Fruit fly (Drosophila melanogaster) whole organism, prepupa: Measurements from ENCODE around the gene Cyp6a16.

ENCODE experiments used
- CG10669 ChIP-seq: fragments of 200-800 bp; sonication (Bioruptor generic); optimal IDR thresholded peaks from 3 replicates; lab custom pipeline; 2018; ENCODE audit warnings: missing biosample characterization, mild to moderate bottlenecking, missing genetic modification characterization, moderate library complexity
- CG11294 ChIP-seq: fragments of 200-800 bp; sonication (Bioruptor generic); IDR thresholded peaks from 2 replicates; pipeline ENCODE4 v1.3.6; 2022; ENCODE audit warnings: missing biosample characterization, missing genetic modification characterization
- CG11762 ChIP-seq: fragments of 200-800 bp; sonication (Bioruptor generic); optimal IDR thresholded peaks from 3 replicates; lab custom pipeline; 2016; ENCODE audit warnings: missing biosample characterization, missing genetic modification characterization; ENCODE audit not compliant: insufficient read depth
- CG11902 ChIP-seq: fragments of 200-800 bp; sonication (Bioruptor generic); optimal IDR thresholded peaks from 3 replicates; lab custom pipeline; 2016; ENCODE audit warnings: missing biosample characterization, missing genetic modification characterization
- CG15336 ChIP-seq: fragments of 200-800 bp; sonication (Bioruptor generic); IDR thresholded peaks from 2 replicates; pipeline ENCODE4 v1.3.6; 2022; ENCODE audit warnings: missing biosample characterization, missing genetic modification characterization
- CG1621 ChIP-seq: fragments of 200-800 bp; sonication (Bioruptor generic); optimal IDR thresholded peaks from 3 replicates; lab custom pipeline; 2018; ENCODE audit warnings: missing biosample characterization, mild to moderate bottlenecking, missing genetic modification characterization
- CG16779 ChIP-seq: fragments of 200-800 bp; sonication (Bioruptor generic); optimal IDR thresholded peaks from 3 replicates; lab custom pipeline; 2017; ENCODE audit warnings: missing biosample characterization, mild to moderate bottlenecking, missing genetic modification characterization
- CG3032 ChIP-seq: fragments of 200-800 bp; optimal IDR thresholded peaks from 2 replicates; lab custom pipeline; 2019; ENCODE audit warnings: missing biosample characterization, mild to moderate bottlenecking, missing genetic modification characterization, moderate library complexity
- CG31627 ChIP-seq: fragments of 200-800 bp; sonication (Bioruptor generic); optimal IDR thresholded peaks from 3 replicates; lab custom pipeline; 2016; ENCODE audit warnings: missing biosample characterization, missing genetic modification characterization
- CG32006 ChIP-seq: fragments of 200-800 bp; sonication (Bioruptor generic); optimal IDR thresholded peaks from 3 replicates; lab custom pipeline; 2017; ENCODE audit warnings: missing biosample characterization, mild to moderate bottlenecking, missing genetic modification characterization
- CG34406 ChIP-seq: fragments of 200-800 bp; sonication (Bioruptor generic); optimal IDR thresholded peaks from 3 replicates; lab custom pipeline; 2016; ENCODE audit warnings: missing biosample characterization, missing genetic modification characterization
- CG3919 ChIP-seq: fragments of 200-800 bp; sonication (Bioruptor generic); optimal IDR thresholded peaks from 3 replicates; lab custom pipeline; 2016; ENCODE audit warnings: missing biosample characterization, missing genetic modification characterization
- CG4318 ChIP-seq: fragments of 200-800 bp; sonication (Bioruptor generic); optimal IDR thresholded peaks from 3 replicates; lab custom pipeline; 2017; ENCODE audit warnings: missing biosample characterization, mild to moderate bottlenecking, missing genetic modification characterization
- CG6163 ChIP-seq: fragments of 200-800 bp; sonication (Bioruptor generic); IDR thresholded peaks from 3 replicates; pipeline ENCODE4 v1.3.6; 2022; ENCODE audit warnings: missing biosample characterization, missing genetic modification characterization
- CG6276 ChIP-seq: fragments of 200-800 bp; sonication (Bioruptor generic); optimal IDR thresholded peaks from 2 replicates; lab custom pipeline; 2017; ENCODE audit warnings: missing biosample characterization, mild to moderate bottlenecking, missing genetic modification characterization
- CG6792 ChIP-seq: fragments of 200-800 bp; sonication (Bioruptor generic); optimal IDR thresholded peaks from 3 replicates; lab custom pipeline; 2016; ENCODE audit warnings: missing biosample characterization, missing genetic modification characterization
- CG6808 ChIP-seq: fragments of 200-800 bp; sonication (Bioruptor generic); optimal IDR thresholded peaks from 3 replicates; lab custom pipeline; 2017; ENCODE audit warnings: missing biosample characterization, missing genetic modification characterization, mild to moderate bottlenecking, moderate library complexity, missing genetic modification reagents
- CG6854 ChIP-seq: fragments of 200-800 bp; sonication (Bioruptor generic); optimal IDR thresholded peaks from 2 replicates; lab custom pipeline; 2017; ENCODE audit warnings: missing biosample characterization, mild to moderate bottlenecking, missing genetic modification characterization
- CG7368 ChIP-seq: fragments of 200-800 bp; sonication (Bioruptor generic); optimal IDR thresholded peaks from 3 replicates; lab custom pipeline; 2016; ENCODE audit warnings: missing biosample characterization, missing genetic modification characterization
- CG8119 ChIP-seq: fragments of 200-800 bp; sonication (Bioruptor generic); IDR thresholded peaks from 3 replicates; pipeline ENCODE4 v1.3.6; 2022; ENCODE audit warnings: missing biosample characterization, missing genetic modification characterization
- CG8319 ChIP-seq: fragments of 200-800 bp; sonication (Bioruptor generic); optimal IDR thresholded peaks from 3 replicates; lab custom pipeline; 2016; ENCODE audit warnings: missing biosample characterization, missing genetic modification characterization
- CG8632 ChIP-seq: fragments of 200-800 bp; sonication (Bioruptor generic); optimal IDR thresholded peaks from 3 replicates; lab custom pipeline; 2016; ENCODE audit warnings: missing biosample characterization, missing genetic modification characterization
- CG9139 ChIP-seq: fragments of 200-800 bp; sonication (Bioruptor generic); optimal IDR thresholded peaks from 3 replicates; lab custom pipeline; 2017; ENCODE audit warnings: missing biosample characterization, mild to moderate bottlenecking, missing genetic modification characterization
- Eip75B ChIP-seq: fragments of 200-800 bp; sonication (Bioruptor generic); optimal IDR thresholded peaks from 3 replicates; lab custom pipeline; 2016; ENCODE audit warnings: missing biosample characterization, missing genetic modification characterization
- Eip78C ChIP-seq: fragments of 200-800 bp; sonication (Bioruptor generic); peaks from one replicate; lab custom pipeline; 2016; ENCODE audit warnings: missing biosample characterization, missing genetic modification characterization
- Eip93F ChIP-seq: fragments of 200-800 bp; sonication (Bioruptor generic); optimal IDR thresholded peaks from 2 replicates; lab custom pipeline; 2016; ENCODE audit warnings: missing biosample characterization, mild to moderate bottlenecking, missing genetic modification characterization
- Ets21C ChIP-seq: fragments of 200-800 bp; sonication (Bioruptor generic); optimal IDR thresholded peaks from 3 replicates; lab custom pipeline; 2016; ENCODE audit warnings: missing biosample characterization, missing genetic modification characterization
- Ets96B ChIP-seq: fragments of 200-800 bp; optimal IDR thresholded peaks from 2 replicates; lab custom pipeline; 2019; ENCODE audit warnings: missing biosample characterization, mild to moderate bottlenecking, missing genetic modification characterization, moderate library complexity
- Gug ChIP-seq: fragments of 200-800 bp; sonication (Bioruptor generic); IDR thresholded peaks from 2 replicates; pipeline ENCODE4 v1.3.6; 2022; ENCODE audit warnings: missing biosample characterization, missing genetic modification characterization
- Hr38 ChIP-seq: sonication (Bioruptor generic); optimal IDR thresholded peaks from 2 replicates; lab custom pipeline; 2016; ENCODE audit warnings: missing biosample characterization, missing genetic modification characterization
- Hr39 ChIP-seq: fragments of 200-800 bp; sonication (Bioruptor generic); optimal IDR thresholded peaks from 2 replicates; lab custom pipeline; 2016; ENCODE audit warnings: missing biosample characterization, missing genetic modification characterization
- Hr4 ChIP-seq: fragments of 200-800 bp; sonication (Bioruptor generic); optimal IDR thresholded peaks from 3 replicates; lab custom pipeline; 2016; ENCODE audit warnings: missing biosample characterization, missing genetic modification characterization
- Lpt ChIP-seq: fragments of 200-800 bp; sonication (Bioruptor generic); optimal IDR thresholded peaks from 3 replicates; lab custom pipeline; 2016; ENCODE audit warnings: missing biosample characterization, missing genetic modification characterization
- OdsH ChIP-seq: fragments of 200-800 bp; sonication (Bioruptor generic); optimal IDR thresholded peaks from 3 replicates; lab custom pipeline; 2016; ENCODE audit warnings: missing biosample characterization, missing genetic modification characterization
- Smox ChIP-seq: fragments of 200-800 bp; sonication (Bioruptor generic); optimal IDR thresholded peaks from 3 replicates; lab custom pipeline; 2016; ENCODE audit warnings: missing biosample characterization, missing genetic modification characterization
- achi ChIP-seq: fragments of 200-800 bp; sonication (Bioruptor generic); optimal IDR thresholded peaks from 3 replicates; lab custom pipeline; 2016; ENCODE audit warnings: missing biosample characterization, missing genetic modification characterization
- acj6 ChIP-seq: fragments of 200-800 bp; sonication (Bioruptor generic); optimal IDR thresholded peaks from 3 replicates; lab custom pipeline; 2016; ENCODE audit warnings: missing biosample characterization, missing genetic modification characterization
- cyc ChIP-seq: fragments of 200-800 bp; sonication (Bioruptor generic); optimal IDR thresholded peaks from 3 replicates; lab custom pipeline; 2016; ENCODE audit warnings: missing biosample characterization, missing genetic modification characterization
- dac ChIP-seq: fragments of 200-800 bp; sonication (Bioruptor generic); optimal IDR thresholded peaks from 2 replicates; lab custom pipeline; 2017; ENCODE audit warnings: missing biosample characterization, mild to moderate bottlenecking, missing genetic modification characterization
- dsx ChIP-seq: fragments of 200-800 bp; optimal IDR thresholded peaks from 3 replicates; lab custom pipeline; 2019; ENCODE audit warnings: missing biosample characterization, mild to moderate bottlenecking, missing genetic modification characterization, moderate library complexity; ENCODE audit not compliant: poor library complexity, severe bottlenecking
- esn ChIP-seq: fragments of 200-800 bp; sonication (Bioruptor generic); optimal IDR thresholded peaks from 2 replicates; lab custom pipeline; 2016; ENCODE audit warnings: missing biosample characterization, mild to moderate bottlenecking, missing genetic modification characterization, moderate library complexity
- fd59A ChIP-seq: fragments of 200-800 bp; sonication (Bioruptor generic); optimal IDR thresholded peaks from 2 replicates; lab custom pipeline; 2017; ENCODE audit warnings: missing biosample characterization, mild to moderate bottlenecking, missing genetic modification characterization, missing genetic modification reagents
- fd85E ChIP-seq: fragments of 200-800 bp; sonication (Bioruptor generic); optimal IDR thresholded peaks from 3 replicates; lab custom pipeline; 2016; ENCODE audit warnings: missing biosample characterization, missing genetic modification characterization
- fkh ChIP-seq: fragments of 200-800 bp; sonication (Bioruptor generic); optimal IDR thresholded peaks from 3 replicates; lab custom pipeline; 2017; ENCODE audit warnings: missing biosample characterization, mild to moderate bottlenecking, missing genetic modification characterization, moderate library complexity
- net ChIP-seq: fragments of 200-800 bp; sonication (Bioruptor generic); optimal IDR thresholded peaks from 3 replicates; lab custom pipeline; 2016; ENCODE audit warnings: missing biosample characterization, missing genetic modification characterization
- salr ChIP-seq, 2 experiments: fragments of 200-800 bp; sonication (Bioruptor generic); optimal IDR thresholded peaks; 3 replicates each; lab custom pipeline; 2016 to 2018; ENCODE audit warnings: missing biosample characterization in 2 of 2, missing genetic modification characterization in 2 of 2, mild to moderate bottlenecking in 1 of 2
- spab ChIP-seq: fragments of 200-800 bp; sonication (Bioruptor generic); optimal IDR thresholded peaks from 2 replicates; lab custom pipeline; 2017; ENCODE audit warnings: missing biosample characterization, mild to moderate bottlenecking, missing genetic modification characterization, missing genetic modification reagents
- ss ChIP-seq, 2 experiments: fragments of 200-800 bp; sonication (Bioruptor generic); optimal IDR thresholded peaks; 2 replicates in 1 of 2; 3 replicates in 1 of 2; lab custom pipeline; 2017 to 2018; ENCODE audit warnings: mild to moderate bottlenecking in 2 of 2, missing biosample characterization in 2 of 2, missing genetic modification characterization in 2 of 2, moderate library complexity in 1 of 2
- svp ChIP-seq: fragments of 200-800 bp; sonication (Bioruptor generic); peaks from one replicate; lab custom pipeline; 2016; ENCODE audit warnings: missing biosample characterization, missing genetic modification characterization
- topi ChIP-seq: fragments of 200-800 bp; sonication (Bioruptor generic); optimal IDR thresholded peaks from 3 replicates; lab custom pipeline; 2016; ENCODE audit warnings: missing biosample characterization, missing genetic modification characterization
- vri ChIP-seq: fragments of 200-800 bp; sonication (Bioruptor generic); optimal IDR thresholded peaks from 3 replicates; lab custom pipeline; 2016; ENCODE audit warnings: missing biosample characterization, mild to moderate bottlenecking, missing genetic modification characterization

Gene Cyp6a16

dm6 chr2L:5623727-5624407 is at the start of gene Cyp6a16:
Cyp6a16 (minus strand) TSS chr2L:5623762.
- TF ChIP-seq spab (GFP tag; lab: Kevin White, UChicago) (peak; percentile 66), net (GFP tag; lab: Kevin White, UChicago) (peak; percentile 60), CG8119 (GFP tag; lab: Robert Waterston, UW) (peak; percentile 51; the same call in 2 of the 3 replicates), CG7368 (GFP tag; lab: Kevin White, UChicago) (no peak), OdsH (GFP tag; lab: Kevin White, UChicago) (peak; percentile 65), CG11294 (GFP tag; lab: Robert Waterston, UW) (peak; percentile 76), CG6163 (peak; percentile 88), CG6854 (GFP tag; lab: Kevin White, UChicago) (no peak), CG6276 (GFP tag; lab: Kevin White, UChicago) (peak; percentile 69), esn (GFP tag; lab: Kevin White, UChicago) (no peak), CG10669 (GFP tag; lab: Kevin White, UChicago) (peak; percentile 71), fd85E (no peak), Eip93F (no peak), acj6 (GFP tag; lab: Kevin White, UChicago) (peak; percentile 34), fd59A (GFP tag; lab: Kevin White, UChicago) (no peak), Hr39 (GFP tag; lab: Kevin White, UChicago) (no peak), Lpt (GFP tag; lab: Kevin White, UChicago) (peak; percentile 66), Ets21C (GFP tag; lab: Kevin White, UChicago) (no peak), CG4318 (GFP tag; lab: Kevin White, UChicago) (peak; percentile 46), CG32006 (GFP tag; lab: Kevin White, UChicago) (peak; percentile 75), topi (GFP tag; lab: Kevin White, UChicago) (peak; percentile 31), CG8632 (GFP tag; lab: Kevin White, UChicago) (no peak), Smox (GFP tag; lab: Kevin White, UChicago) (no peak), vri (GFP tag; lab: Kevin White, UChicago) (no peak), Hr4 (GFP tag; lab: Kevin White, UChicago) (peak; percentile 26), cyc (GFP tag; lab: Kevin White, UChicago) (no peak), CG11762 (peak; percentile 54), Ets96B (tag; lab: Kevin White, UChicago) (peak; percentile 71), ss (GFP tag; optimal IDR thresholded peaks at IDR 0.05; lab: Kevin White, UChicago) (peak; percentile 44 to 68), CG3919 (GFP tag; lab: Kevin White, UChicago) (peak; percentile 75), salr (GFP tag; optimal IDR thresholded peaks at IDR 0.05; lab: Kevin White, UChicago) (peak; percentile 27 to 33), CG9139 (GFP tag; lab: Kevin White, UChicago) (peak; percentile 45), CG31627 (no peak), dac (GFP tag; lab: Kevin White, UChicago) (peak; percentile 42), fkh (GFP tag; lab: Kevin White, UChicago) (no peak), CG16779 (no peak), CG3032 (peak; percentile 65), dsx (GFP tag; lab: Kevin White, UChicago) (peak; percentile 65), CG11902 (GFP tag; lab: Kevin White, UChicago) (no peak), Hr38 (no peak), svp (GFP tag; lab: Kevin White, UChicago) (peak; percentile 30), Eip78C (GFP tag; lab: Kevin White, UChicago) (peak; percentile 89), CG1621 (tag; lab: Kevin White, UChicago) (peak; percentile 60), achi (GFP tag; lab: Kevin White, UChicago) (peak; percentile 54), CG15336 (peak; percentile 81), Eip75B (GFP tag; lab: Kevin White, UChicago) (no peak), CG34406 (GFP tag; lab: Kevin White, UChicago) (peak; percentile 11), CG6792 (GFP tag; lab: Kevin White, UChicago) (peak; percentile 22), CG6808 (GFP tag; lab: Kevin White, UChicago) (peak; percentile 34), CG8319 (GFP tag; lab: Kevin White, UChicago) (peak; percentile 12), Gug (peak; percentile 61)
